Fruit fly (Drosophila melanogaster) whole organism, embryonic: Measurements from ENCODE around the gene CG6136.

Experiments used
- Abd-B ChIP-seq: fragments of 200-800 bp; sonication (Bioruptor generic); optimal IDR thresholded peaks from 2 replicates; lab custom pipeline; 2018; ENCODE audit warnings: missing biosample characterization, mild to moderate bottlenecking, missing genetic modification characterization, moderate library complexity
- Asciz ChIP-seq: fragments of 200-800 bp; sonication (Bioruptor generic); optimal IDR thresholded peaks from 2 replicates; lab custom pipeline; 2017; ENCODE audit warnings: missing biosample characterization, mild to moderate bottlenecking, missing genetic modification characterization, missing genetic modification reagents
- CG11085 ChIP-seq: fragments of 200-800 bp; sonication (Bioruptor generic); IDR thresholded peaks from 2 replicates; pipeline ENCODE4 v1.3.6; 2022; ENCODE audit warnings: missing biosample characterization, missing genetic modification characterization
- CG12659 ChIP-seq: fragments of 200-800 bp; sonication (Bioruptor generic); optimal IDR thresholded peaks from 3 replicates; lab custom pipeline; 2017; ENCODE audit warnings: mild to moderate bottlenecking, missing biosample characterization, missing genetic modification reagents, missing genetic modification characterization
- CG13287 ChIP-seq: fragments of 200-800 bp; sonication (Bioruptor generic); IDR thresholded peaks from 2 replicates; pipeline ENCODE4 v1.3.6; 2022; ENCODE audit warnings: missing biosample characterization, missing genetic modification characterization; ENCODE audit not compliant: partially characterized antibody
- CG15696 ChIP-seq: fragments of 200-800 bp; sonication (Bioruptor generic); optimal IDR thresholded peaks from 2 replicates; lab custom pipeline; 2019; ENCODE audit warnings: missing biosample characterization, mild to moderate bottlenecking, missing genetic modification characterization, moderate library complexity
- CG16863 ChIP-seq: fragments of 200-800 bp; sonication (Bioruptor generic); optimal IDR thresholded peaks from 3 replicates; lab custom pipeline; 2016; ENCODE audit warnings: missing biosample characterization, missing genetic modification characterization
- CG18599 ChIP-seq: fragments of 200-800 bp; sonication (Bioruptor generic); optimal IDR thresholded peaks from 3 replicates; lab custom pipeline; 2017; ENCODE audit warnings: missing biosample characterization, missing genetic modification characterization, mild to moderate bottlenecking, moderate library complexity, missing genetic modification reagents
- CG2678 ChIP-seq: fragments of 200-800 bp; sonication (Bioruptor generic); optimal IDR thresholded peaks from 3 replicates; lab custom pipeline; 2019; ENCODE audit warnings: missing biosample characterization, mild to moderate bottlenecking, missing genetic modification characterization, moderate library complexity
- CG4328 ChIP-seq: fragments of 200-800 bp; sonication (Bioruptor generic); optimal IDR thresholded peaks from 3 replicates; lab custom pipeline; 2017; ENCODE audit warnings: missing biosample characterization, missing genetic modification reagents, missing genetic modification characterization
- CG4820 ChIP-seq: fragments of 200-800 bp; sonication (Bioruptor generic); optimal IDR thresholded peaks from 3 replicates; lab custom pipeline; 2016; ENCODE audit warnings: missing biosample characterization, missing genetic modification characterization
- CG5245 ChIP-seq: fragments of 200-800 bp; sonication (Bioruptor generic); optimal IDR thresholded peaks from 3 replicates; lab custom pipeline; 2016; ENCODE audit warnings: missing biosample characterization, missing genetic modification characterization
- CG6254 ChIP-seq: fragments of 200-800 bp; sonication (Bioruptor generic); optimal IDR thresholded peaks from 3 replicates; lab custom pipeline; 2017; ENCODE audit warnings: mild to moderate bottlenecking, missing biosample characterization, missing genetic modification reagents, missing genetic modification characterization
- CG6654 ChIP-seq: fragments of 200-800 bp; sonication (Bioruptor generic); optimal IDR thresholded peaks from 2 replicates; lab custom pipeline; 2017; ENCODE audit warnings: missing biosample characterization, mild to moderate bottlenecking, missing genetic modification characterization
- CG8388 ChIP-seq: fragments of 200-800 bp; sonication (Bioruptor generic); optimal IDR thresholded peaks from 2 replicates; lab custom pipeline; 2019; ENCODE audit warnings: missing biosample characterization, mild to moderate bottlenecking, missing genetic modification characterization, moderate library complexity
- CG8478 ChIP-seq: fragments of >200 bp; optimal IDR thresholded peaks from 2 replicates; lab custom pipeline; 2018
- CG9215 ChIP-seq: fragments of 200-800 bp; sonication (Bioruptor generic); IDR thresholded peaks from 2 replicates; pipeline ENCODE4 v1.3.6; 2022; ENCODE audit warnings: missing biosample characterization, missing genetic modification characterization
- CG9437 ChIP-seq: fragments of 200-800 bp; sonication (Bioruptor generic); optimal IDR thresholded peaks from 2 replicates; lab custom pipeline; 2018; ENCODE audit warnings: missing biosample characterization, mild to moderate bottlenecking, missing genetic modification characterization
- CG9727 ChIP-seq: fragments of 200-800 bp; sonication (Bioruptor generic); optimal IDR thresholded peaks from 3 replicates; lab custom pipeline; 2017; ENCODE audit warnings: missing biosample characterization, mild to moderate bottlenecking, missing genetic modification characterization
- GATAe ChIP-seq: fragments of 200-800 bp; sonication (Bioruptor generic); conservative IDR thresholded peaks from 2 replicates; pipeline ENCODE4 v1.3.6; 2022; ENCODE audit warnings: missing biosample characterization, missing genetic modification characterization
- Hey ChIP-seq: fragments of 200-800 bp; sonication (Bioruptor generic); optimal IDR thresholded peaks from 3 replicates; lab custom pipeline; 2018; ENCODE audit warnings: missing biosample characterization, mild to moderate bottlenecking, missing genetic modification characterization
- HmgD ChIP-seq: fragments of 200-800 bp; sonication (Bioruptor generic); optimal IDR thresholded peaks from 3 replicates; lab custom pipeline; 2016; ENCODE audit warnings: missing biosample characterization, missing genetic modification characterization
- Jarid2 ChIP-seq: fragments of 200-800 bp; sonication (Bioruptor generic); optimal IDR thresholded peaks from 3 replicates; lab custom pipeline; 2017; ENCODE audit warnings: mild to moderate bottlenecking, missing biosample characterization, missing genetic modification reagents, missing genetic modification characterization
- Med ChIP-seq: fragments of 200-800 bp; sonication (Bioruptor generic); peaks from one replicate; lab custom pipeline; 2016; ENCODE audit warnings: missing biosample characterization, missing genetic modification characterization, mild to moderate bottlenecking, inconsistent platforms, moderate library complexity
- Myb ChIP-seq: fragments of 200-800 bp; sonication (Bioruptor generic); optimal IDR thresholded peaks from 2 replicates; lab custom pipeline; 2016; ENCODE audit warnings: missing biosample characterization, missing genetic modification characterization
- NC2β ChIP-seq: fragments of 200-800 bp; sonication (Bioruptor generic); optimal IDR thresholded peaks from 2 replicates; lab custom pipeline; 2016; ENCODE audit warnings: missing biosample characterization, missing genetic modification characterization
- Nf-YA ChIP-seq: fragments of 200-800 bp; sonication (Bioruptor generic); IDR thresholded peaks from 2 replicates; pipeline ENCODE4 v1.3.6; 2022; ENCODE audit warnings: missing biosample characterization, missing genetic modification characterization
- Nf-YC ChIP-seq: fragments of 200-800 bp; optimal IDR thresholded peaks from 3 replicates; lab custom pipeline; 2019; ENCODE audit warnings: missing biosample characterization, mild to moderate bottlenecking, missing genetic modification characterization, moderate library complexity
- Sin3A ChIP-seq: fragments of >200 bp; optimal IDR thresholded peaks from 2 replicates; lab custom pipeline; 2018
- Sry-β ChIP-seq: fragments of 200-800 bp; sonication (Bioruptor generic); optimal IDR thresholded peaks from 2 replicates; lab custom pipeline; 2018; ENCODE audit warnings: missing biosample characterization, mild to moderate bottlenecking, missing genetic modification characterization, moderate library complexity
- Stat92E ChIP-seq, 3 experiments: fragments of >200 bp in 2 of 3; fragments of 200-800 bp in 1 of 3; sonication (Bioruptor generic) in 1 of 3; optimal IDR thresholded peaks; 2 replicates each; lab custom pipeline; 2017 to 2019; ENCODE audit warnings: missing biosample characterization in 3 of 3, missing genetic modification characterization in 3 of 3, mild to moderate bottlenecking in 1 of 3, moderate library complexity in 1 of 3
- ab ChIP-seq: fragments of 200-800 bp; sonication (Bioruptor generic); optimal IDR thresholded peaks from 2 replicates; lab custom pipeline; 2016; ENCODE audit warnings: missing biosample characterization, missing genetic modification characterization
- amos ChIP-seq: fragments of 200-800 bp; sonication (Bioruptor generic); IDR thresholded peaks from 2 replicates; pipeline ENCODE4 v1.3.6; 2022; ENCODE audit warnings: missing biosample characterization, missing genetic modification characterization; ENCODE audit not compliant: partially characterized antibody
- bcd ChIP-seq: fragments of 200-800 bp; sonication (Bioruptor generic); optimal IDR thresholded peaks from 2 replicates; lab custom pipeline; 2017; ENCODE audit warnings: missing biosample characterization, mild to moderate bottlenecking, missing genetic modification characterization
- chm ChIP-seq: fragments of 200-800 bp; sonication (Bioruptor generic); IDR thresholded peaks from 2 replicates; pipeline ENCODE4 v1.3.6; 2022; ENCODE audit warnings: missing biosample characterization, missing genetic modification characterization
- chn ChIP-seq: fragments of 200-800 bp; sonication (Bioruptor generic); optimal IDR thresholded peaks from 2 replicates; lab custom pipeline; 2016; ENCODE audit warnings: missing biosample characterization, missing genetic modification characterization
- hkb ChIP-seq, 2 experiments: fragments of 200-800 bp in 1 of 2; fragments of >200 bp in 1 of 2; sonication (Bioruptor generic) in 1 of 2; IDR thresholded peaks in 1 of 2; optimal IDR thresholded peaks in 1 of 2; 2 replicates each; pipeline versions ENCODE4 v1.3.6 to Lab custom; 2017 to 2022; ENCODE audit warnings: missing biosample characterization in 1 of 2, missing genetic modification characterization in 1 of 2
- hth ChIP-seq: fragments of >200 bp; optimal IDR thresholded peaks from 2 replicates; lab custom pipeline; 2017; ENCODE audit warnings: inconsistent platforms
- lilli ChIP-seq: fragments of 200-800 bp; sonication (Bioruptor generic); optimal IDR thresholded peaks from 3 replicates; lab custom pipeline; 2016; ENCODE audit warnings: missing biosample characterization, missing genetic modification characterization
- lmd ChIP-seq: fragments of 200-800 bp; sonication (Bioruptor generic); IDR thresholded peaks from 2 replicates; pipeline ENCODE4 v1.3.6; 2022; ENCODE audit warnings: missing biosample characterization, missing genetic modification characterization
- nom ChIP-seq: fragments of 200-800 bp; sonication (Bioruptor generic); optimal IDR thresholded peaks from 2 replicates; lab custom pipeline; 2017; ENCODE audit warnings: missing biosample characterization, missing genetic modification characterization, mild to moderate bottlenecking, moderate library complexity, missing genetic modification reagents
- onecut ChIP-seq: fragments of 200-800 bp; sonication (Bioruptor generic); IDR thresholded peaks from 2 replicates; pipeline ENCODE4 v1.3.6; 2022; ENCODE audit warnings: missing biosample characterization, missing genetic modification characterization
- pita ChIP-seq: fragments of 200-800 bp; sonication (Bioruptor generic); optimal IDR thresholded peaks from 2 replicates; lab custom pipeline; 2017; ENCODE audit warnings: missing biosample characterization, mild to moderate bottlenecking, missing genetic modification characterization
- tio ChIP-seq: fragments of 200-800 bp; sonication (Bioruptor generic); optimal IDR thresholded peaks from 2 replicates; lab custom pipeline; 2017; ENCODE audit warnings: missing biosample characterization, missing genetic modification characterization, inconsistent platforms
- tll ChIP-seq, 2 experiments: fragments of 200-800 bp in 1 of 2; fragments of >200 bp in 1 of 2; sonication (Bioruptor generic) in 1 of 2; optimal IDR thresholded peaks; 2 replicates each; lab custom pipeline; 2017 to 2019; ENCODE audit warnings: missing biosample characterization in 2 of 2, missing genetic modification characterization in 2 of 2, mild to moderate bottlenecking in 1 of 2, moderate library complexity in 1 of 2
- toy ChIP-seq: fragments of 200-800 bp; sonication (Bioruptor generic); IDR thresholded peaks from 2 replicates; pipeline ENCODE4 v1.3.6; 2022; ENCODE audit warnings: missing biosample characterization, missing genetic modification characterization
- unc-4 ChIP-seq: fragments of 200-800 bp; sonication (Bioruptor generic); IDR thresholded peaks from 2 replicates; pipeline ENCODE4 v1.3.6; 2022; ENCODE audit warnings: missing biosample characterization, missing genetic modification characterization; ENCODE audit not compliant: partially characterized antibody
- vfl ChIP-seq: fragments of 200-800 bp; sonication (Bioruptor generic); optimal IDR thresholded peaks from 2 replicates; lab custom pipeline; 2016; ENCODE audit warnings: missing biosample characterization, missing genetic modification characterization
- wdn ChIP-seq: fragments of 200-800 bp; sonication (Bioruptor generic); IDR thresholded peaks from 2 replicates; pipeline ENCODE4 v1.3.6; 2022; ENCODE audit warnings: missing biosample characterization, missing genetic modification characterization

The CG6136 gene

dm6 chr3R:15408131-15408731 lies 36.2 kb upstream of the CG6136 start, which contains the start of gene Atx2 (continued):
- TF ChIP-seq HmgD (GFP tag; lab: Kevin White, UChicago) = peak; percentile 70
- TF ChIP-seq CG16863 (GFP tag; lab: Kevin White, UChicago) = peak; percentile 11
- peak; percentile 3 for TF ChIP-seq hkb (optimal IDR thresholded peaks at IDR 0.05; lab: Kevin White, UChicago)
- peak; percentile 32; the same call in 1 of the 2 replicates for TF ChIP-seq hkb (GFP tag; IDR thresholded peaks at IDR 0.05; lab: Robert Waterston, UW)
- TF ChIP-seq hth (lab: Kevin White, UChicago) = no peak
- peak; percentile 40 for TF ChIP-seq Myb (GFP tag; lab: Kevin White, UChicago)
- no peak for TF ChIP-seq nom (GFP tag; lab: Kevin White, UChicago)
- TF ChIP-seq CG5245 (GFP tag; lab: Kevin White, UChicago) = no peak
- TF ChIP-seq vfl = peak; percentile 49
- no peak for TF ChIP-seq pita
- no peak for TF ChIP-seq CG6654 (GFP tag; lab: Kevin White, UChicago)
- TF ChIP-seq CG4328 = no peak
- TF ChIP-seq Stat92E (GFP tag; optimal IDR thresholded peaks at IDR 0.05; lab: Kevin White, UChicago) = peak in 1 of 3 experiments; percentile 38
- peak; percentile 5 for TF ChIP-seq Nf-YC (tag; lab: Kevin White, UChicago)
- TF ChIP-seq lmd = no peak; the same call in 1 of the 2 replicates
- no peak for TF ChIP-seq chm (GFP tag; lab: Robert Waterston, UW)
- no peak for TF ChIP-seq Nf-YA (GFP tag; lab: Robert Waterston, UW)
- no peak for TF ChIP-seq ab
- peak; percentile 18 for TF ChIP-seq CG4820
- no peak for TF ChIP-seq CG2678 (tag; lab: Kevin White, UChicago)
- peak; percentile 37 for TF ChIP-seq CG18599 (GFP tag; lab: Kevin White, UChicago)
- no peak for TF ChIP-seq CG11085
- TF ChIP-seq Jarid2 (GFP tag; lab: Kevin White, UChicago) = peak; percentile 5
- no peak for TF ChIP-seq Hey (tag; lab: Kevin White, UChicago)
- no peak for TF ChIP-seq GATAe (GFP tag; lab: Robert Waterston, UW)
- TF ChIP-seq CG6254 (GFP tag; lab: Kevin White, UChicago) = no peak
- no peak for TF ChIP-seq CG15696
- TF ChIP-seq chn (GFP tag; lab: Kevin White, UChicago) = peak; percentile 3
- TF ChIP-seq unc-4 (GFP tag; lab: Robert Waterston, UW) = peak; percentile 94
- TF ChIP-seq Sin3A (lab: Kevin White, UChicago) = peak; percentile 98
- no peak for TF ChIP-seq tio
- no peak for TF ChIP-seq toy (GFP tag; lab: Robert Waterston, UW)
- no peak for TF ChIP-seq Sry-β (GFP tag; lab: Kevin White, UChicago)
- TF ChIP-seq Abd-B = peak; percentile 30
- peak; percentile 48 for TF ChIP-seq CG9215 (GFP tag; lab: Robert Waterston, UW)
- TF ChIP-seq Med = peak; percentile 85
- TF ChIP-seq lilli (GFP tag; lab: Kevin White, UChicago) = peak; percentile 50
- peak; percentile 96 for TF ChIP-seq amos (GFP tag; lab: Robert Waterston, UW)
- peak; percentile 14 for TF ChIP-seq CG8388 (GFP tag; lab: Kevin White, UChicago)
- peak; percentile 24; the same call in 1 of the 2 replicates for TF ChIP-seq wdn
- peak; percentile 55 for TF ChIP-seq bcd (GFP tag; lab: Kevin White, UChicago)
- TF ChIP-seq CG8478 (lab: Kevin White, UChicago) = peak; percentile 52
- no peak for TF ChIP-seq tll (GFP tag; optimal IDR thresholded peaks at IDR 0.05; lab: Kevin White, UChicago)
- TF ChIP-seq CG9727 (GFP tag; lab: Kevin White, UChicago) = no peak
- TF ChIP-seq onecut (GFP tag; lab: Robert Waterston, UW) = peak; percentile 14; the same call in 1 of the 2 replicates
- TF ChIP-seq CG13287 (GFP tag; lab: Robert Waterston, UW) = peak; percentile 92
- peak; percentile 12 for TF ChIP-seq Asciz (GFP tag; lab: Kevin White, UChicago)
- peak; percentile 27 for TF ChIP-seq CG9437 (GFP tag; lab: Kevin White, UChicago)
- peak; percentile 78 for TF ChIP-seq CG12659 (GFP tag; lab: Kevin White, UChicago)
- no peak for TF ChIP-seq NC2β (GFP tag; lab: Kevin White, UChicago)
